Fruit fly (Drosophila melanogaster) whole organism, embryonic: Measurements from ENCODE around the gene sick.

ENCODE experiments used
- ATbp ChIP-seq: fragments of 200-800 bp; sonication (Bioruptor generic); optimal IDR thresholded peaks from 2 replicates; lab custom pipeline; 2017; ENCODE audit warnings: missing biosample characterization, mild to moderate bottlenecking, missing genetic modification characterization, missing genetic modification reagents
- Ada2b ChIP-seq: fragments of 200-800 bp; sonication (Bioruptor generic); IDR thresholded peaks from 2 replicates; pipeline ENCODE4 v1.3.6; 2022; ENCODE audit warnings: missing biosample characterization, missing genetic modification characterization
- Awh ChIP-seq: fragments of 200-800 bp; sonication (Bioruptor generic); IDR thresholded peaks from 2 replicates; pipeline ENCODE4, ENCODE4 v1.3.6; 2022; ENCODE audit warnings: missing biosample characterization, missing genetic modification characterization
- CG10959 ChIP-seq: fragments of 200-800 bp; sonication (Bioruptor generic); IDR thresholded peaks from 2 replicates; pipeline ENCODE4 v1.3.6; 2022; ENCODE audit warnings: missing biosample characterization, missing genetic modification characterization
- CG11247 ChIP-seq: fragments of 200-800 bp; sonication (Bioruptor generic); IDR thresholded peaks from 2 replicates; pipeline ENCODE4 v1.3.6; 2022; ENCODE audit warnings: missing biosample characterization, missing genetic modification characterization
- CG14441 ChIP-seq: fragments of 200-800 bp; sonication (Bioruptor generic); IDR thresholded peaks from 2 replicates; pipeline ENCODE4 v1.3.6; 2022; ENCODE audit warnings: missing biosample characterization, missing genetic modification characterization
- CG15073 ChIP-seq: fragments of 200-800 bp; sonication (Bioruptor generic); optimal IDR thresholded peaks from 2 replicates; lab custom pipeline; 2016; ENCODE audit warnings: missing biosample characterization, missing genetic modification characterization
- CG1603 ChIP-seq: fragments of 200-800 bp; sonication (Bioruptor generic); optimal IDR thresholded peaks from 2 replicates; lab custom pipeline; 2019; ENCODE audit warnings: missing biosample characterization, mild to moderate bottlenecking, missing genetic modification characterization, moderate library complexity
- CG16779 ChIP-seq: fragments of 200-800 bp; sonication (Bioruptor generic); IDR thresholded peaks from 2 replicates; pipeline ENCODE4 v1.3.6; 2022; ENCODE audit warnings: missing biosample characterization, missing genetic modification characterization
- CG2889 ChIP-seq: fragments of 200-800 bp; sonication (Bioruptor generic); IDR thresholded peaks from 3 replicates; pipeline ENCODE4 v1.3.6; 2022; ENCODE audit warnings: missing biosample characterization, missing genetic modification characterization
- CG33557 ChIP-seq: fragments of 200-800 bp; sonication (Bioruptor generic); optimal IDR thresholded peaks from 2 replicates; lab custom pipeline; 2019; ENCODE audit warnings: missing biosample characterization, mild to moderate bottlenecking, missing genetic modification characterization, moderate library complexity
- CG3726 ChIP-seq: fragments of 200-800 bp; sonication (Bioruptor generic); IDR thresholded peaks from 3 replicates; pipeline ENCODE4, ENCODE4 v1.3.6; 2022; ENCODE audit warnings: missing biosample characterization, missing genetic modification characterization
- CG4282 ChIP-seq: fragments of 200-800 bp; sonication (Bioruptor generic); optimal IDR thresholded peaks from 2 replicates; lab custom pipeline; 2016; ENCODE audit warnings: missing biosample characterization, missing genetic modification characterization
- CG4820 ChIP-seq: fragments of 200-800 bp; sonication (Bioruptor generic); optimal IDR thresholded peaks from 3 replicates; lab custom pipeline; 2016; ENCODE audit warnings: missing biosample characterization, missing genetic modification characterization
- CG6791 ChIP-seq: fragments of 200-800 bp; sonication (Bioruptor generic); IDR thresholded peaks from 3 replicates; pipeline ENCODE4 v1.3.6; 2022; ENCODE audit warnings: missing biosample characterization, missing genetic modification characterization; ENCODE audit not compliant: partially characterized antibody
- CG8089 ChIP-seq: fragments of 200-800 bp; sonication (Bioruptor generic); optimal IDR thresholded peaks from 3 replicates; lab custom pipeline; 2016; ENCODE audit warnings: missing biosample characterization, missing genetic modification characterization
- CG8281 ChIP-seq: fragments of 200-800 bp; sonication (Bioruptor generic); optimal IDR thresholded peaks from 2 replicates; lab custom pipeline; 2018; ENCODE audit warnings: missing biosample characterization, mild to moderate bottlenecking, missing genetic modification characterization, moderate library complexity
- CG8924 ChIP-seq: fragments of 200-800 bp; optimal IDR thresholded peaks from 3 replicates; lab custom pipeline; 2019; ENCODE audit warnings: missing biosample characterization, mild to moderate bottlenecking, missing genetic modification characterization, moderate library complexity
- CG9437 ChIP-seq: fragments of 200-800 bp; sonication (Bioruptor generic); optimal IDR thresholded peaks from 2 replicates; lab custom pipeline; 2018; ENCODE audit warnings: missing biosample characterization, mild to moderate bottlenecking, missing genetic modification characterization
- Drgx ChIP-seq: fragments of 200-800 bp; sonication (Bioruptor generic); IDR thresholded peaks from 2 replicates; pipeline ENCODE4 v1.3.6; 2022; ENCODE audit warnings: missing biosample characterization, missing genetic modification characterization
- Jarid2 ChIP-seq: fragments of 200-800 bp; sonication (Bioruptor generic); optimal IDR thresholded peaks from 3 replicates; lab custom pipeline; 2017; ENCODE audit warnings: mild to moderate bottlenecking, missing biosample characterization, missing genetic modification reagents, missing genetic modification characterization
- Lim3 ChIP-seq: fragments of 200-800 bp; sonication (Bioruptor generic); IDR thresholded peaks from 2 replicates; pipeline ENCODE4 v1.3.6; 2022; ENCODE audit warnings: missing biosample characterization, missing genetic modification characterization
- Opbp ChIP-seq: fragments of 200-800 bp; sonication (Bioruptor generic); IDR thresholded peaks from 3 replicates; pipeline ENCODE4 v1.3.6; 2022; ENCODE audit warnings: missing biosample characterization, missing genetic modification characterization; ENCODE audit not compliant: partially characterized antibody
- PHDP ChIP-seq: fragments of 200-800 bp; sonication (Bioruptor generic); optimal IDR thresholded peaks from 3 replicates; lab custom pipeline; 2018; ENCODE audit warnings: missing biosample characterization, mild to moderate bottlenecking, missing genetic modification characterization, moderate library complexity
- Taf1 ChIP-seq: fragments of 200-800 bp; sonication (Bioruptor generic); IDR thresholded peaks from 2 replicates; pipeline ENCODE4 v1.3.6; 2022; ENCODE audit warnings: missing biosample characterization, missing genetic modification characterization
- Tbp ChIP-seq: fragments of >200 bp; optimal IDR thresholded peaks from 2 replicates; lab custom pipeline; 2018; ENCODE audit warnings: missing biosample characterization, missing genetic modification characterization
- Xbp1 ChIP-seq: fragments of 200-800 bp; sonication (Bioruptor generic); optimal IDR thresholded peaks from 3 replicates; lab custom pipeline; 2016; ENCODE audit warnings: missing biosample characterization, mild to moderate bottlenecking, missing genetic modification characterization
- bowl ChIP-seq: fragments of 200-800 bp; sonication (Bioruptor generic); IDR thresholded peaks from 2 replicates; pipeline ENCODE4 v1.3.6; 2022; ENCODE audit warnings: missing biosample characterization, missing genetic modification characterization
- cato ChIP-seq: fragments of 200-800 bp; sonication (Bioruptor generic); optimal IDR thresholded peaks from 2 replicates; lab custom pipeline; 2016; ENCODE audit warnings: missing biosample characterization, missing genetic modification characterization, borderline replicate concordance
- croc ChIP-seq: fragments of 200-800 bp; sonication (Bioruptor generic); conservative IDR thresholded peaks from 3 replicates; pipeline ENCODE4 v1.3.6; 2022; ENCODE audit warnings: missing biosample characterization, missing genetic modification characterization
- fd96Cb ChIP-seq: fragments of 200-800 bp; sonication (Bioruptor generic); optimal IDR thresholded peaks from 2 replicates; lab custom pipeline; 2018; ENCODE audit warnings: missing biosample characterization, mild to moderate bottlenecking, missing genetic modification characterization, moderate library complexity
- gce ChIP-seq: fragments of 200-800 bp; sonication (Bioruptor generic); IDR thresholded peaks from 3 replicates; pipeline ENCODE4 v1.3.6; 2022; ENCODE audit warnings: missing biosample characterization, missing genetic modification characterization
- grn ChIP-seq: fragments of 200-800 bp; sonication (Bioruptor generic); optimal IDR thresholded peaks from 3 replicates; lab custom pipeline; 2017; ENCODE audit warnings: missing biosample characterization, missing genetic modification characterization
- gro ChIP-seq: fragments of 200-800 bp; sonication (Bioruptor generic); optimal IDR thresholded peaks from 2 replicates; lab custom pipeline; 2016; ENCODE audit warnings: missing biosample characterization, missing genetic modification characterization
- gt ChIP-seq: fragments of 200-800 bp; sonication (Bioruptor generic); IDR thresholded peaks from 2 replicates; pipeline ENCODE4 v1.3.6; 2022; ENCODE audit warnings: missing biosample characterization, missing genetic modification characterization
- nerfin-2 ChIP-seq: fragments of 200-800 bp; sonication (Bioruptor generic); IDR thresholded peaks from 2 replicates; pipeline ENCODE4 v1.3.6; 2022; ENCODE audit warnings: missing biosample characterization, missing genetic modification characterization; ENCODE audit not compliant: partially characterized antibody
- odd ChIP-seq: fragments of 200-800 bp; sonication (Bioruptor generic); optimal IDR thresholded peaks from 2 replicates; lab custom pipeline; 2017; ENCODE audit warnings: missing biosample characterization, mild to moderate bottlenecking, missing genetic modification characterization
- pho ChIP-seq: fragments of 200-800 bp; sonication (Bioruptor generic); optimal IDR thresholded peaks from 2 replicates; lab custom pipeline; 2016; ENCODE audit warnings: missing biosample characterization, missing genetic modification characterization
- psq ChIP-seq: fragments of 200-800 bp; sonication (Bioruptor generic); optimal IDR thresholded peaks from 2 replicates; lab custom pipeline; 2017; ENCODE audit warnings: missing biosample characterization, missing genetic modification characterization
- run ChIP-seq: fragments of 200-800 bp; sonication (Bioruptor generic); optimal IDR thresholded peaks from 3 replicates; lab custom pipeline; 2018; ENCODE audit warnings: missing biosample characterization, mild to moderate bottlenecking, missing genetic modification characterization
- salm ChIP-seq: fragments of 200-800 bp; sonication (Bioruptor generic); optimal IDR thresholded peaks from 2 replicates; lab custom pipeline; 2018; ENCODE audit warnings: missing biosample characterization, mild to moderate bottlenecking, missing genetic modification characterization
- sima ChIP-seq: fragments of 200-800 bp; sonication (Bioruptor generic); optimal IDR thresholded peaks from 2 replicates; lab custom pipeline; 2016; ENCODE audit warnings: missing biosample characterization, missing genetic modification characterization
- sisA ChIP-seq: fragments of 200-800 bp; sonication (Bioruptor generic); IDR thresholded peaks from 2 replicates; pipeline ENCODE4 v1.3.6; 2022; ENCODE audit warnings: missing biosample characterization, missing genetic modification characterization
- sna ChIP-seq: fragments of 200-800 bp; sonication (Bioruptor generic); IDR thresholded peaks from 2 replicates; pipeline ENCODE4 v1.3.6; 2022; ENCODE audit warnings: missing biosample characterization, missing genetic modification characterization; ENCODE audit not compliant: partially characterized antibody
- so ChIP-seq: fragments of 200-800 bp; sonication (Bioruptor generic); IDR thresholded peaks from 3 replicates; pipeline ENCODE4 v1.3.6; 2022; ENCODE audit warnings: missing biosample characterization, missing genetic modification characterization
- sr ChIP-seq: fragments of 200-800 bp; sonication (Bioruptor generic); IDR thresholded peaks from 3 replicates; pipeline ENCODE4 v1.3.6; 2022; ENCODE audit warnings: missing biosample characterization, missing genetic modification characterization
- stc ChIP-seq: fragments of 200-800 bp; sonication (Bioruptor generic); IDR thresholded peaks from 2 replicates; pipeline ENCODE4 v1.3.6; 2022; ENCODE audit warnings: missing biosample characterization, missing genetic modification characterization
- unc-4 ChIP-seq: fragments of 200-800 bp; sonication (Bioruptor generic); IDR thresholded peaks from 2 replicates; pipeline ENCODE4 v1.3.6; 2022; ENCODE audit warnings: missing biosample characterization, missing genetic modification characterization; ENCODE audit not compliant: partially characterized antibody
- unpg ChIP-seq: fragments of 200-800 bp; sonication (Bioruptor generic); optimal IDR thresholded peaks from 3 replicates; lab custom pipeline; 2018; ENCODE audit warnings: missing biosample characterization, mild to moderate bottlenecking, missing genetic modification characterization, moderate library complexity
- zen2 ChIP-seq: fragments of 200-800 bp; sonication (Bioruptor generic); IDR thresholded peaks from 3 replicates; pipeline ENCODE4 v1.3.6; 2022; ENCODE audit warnings: missing biosample characterization, missing genetic modification characterization; ENCODE audit not compliant: partially characterized antibody

Gene sick

dm6 chr2L:19865539-19866068, 69.4 kb downstream of the sick start (continued):
- no peak for TF ChIP-seq nerfin-2 (GFP tag; lab: Robert Waterston, UW)
- peak; percentile 78 for TF ChIP-seq psq (GFP tag; lab: Kevin White, UChicago)
- TF ChIP-seq CG11247 (GFP tag; lab: Robert Waterston, UW) = peak; percentile 86
- peak; percentile 88 for TF ChIP-seq Taf1 (GFP tag; lab: Robert Waterston, UW)
- TF ChIP-seq zen2 (GFP tag; lab: Robert Waterston, UW) = no peak
- TF ChIP-seq croc (GFP tag; lab: Robert Waterston, UW) = peak; percentile 78
- peak; percentile 91 for TF ChIP-seq odd (GFP tag; lab: Kevin White, UChicago)
- peak; percentile 77; the same call in 2 of the 3 replicates for TF ChIP-seq sr
- TF ChIP-seq sna (GFP tag; lab: Robert Waterston, UW) = no peak
- peak; percentile 75 for TF ChIP-seq CG15073 (GFP tag; lab: Kevin White, UChicago)
- peak; percentile 97 for TF ChIP-seq CG1603 (tag; lab: Kevin White, UChicago)
- peak; percentile 87 for TF ChIP-seq CG16779 (GFP tag; lab: Robert Waterston, UW)
- peak; percentile 93 for TF ChIP-seq Drgx (GFP tag; lab: Robert Waterston, UW)
- peak; percentile 10 for TF ChIP-seq Tbp
- TF ChIP-seq CG3726 = peak; percentile 85
- peak; percentile 97 for TF ChIP-seq bowl (GFP tag; lab: Robert Waterston, UW)
- TF ChIP-seq sima (GFP tag; lab: Kevin White, UChicago) = peak; percentile 87
- peak; percentile 73 for TF ChIP-seq grn (GFP tag; lab: Kevin White, UChicago)
- TF ChIP-seq gce (GFP tag; lab: Robert Waterston, UW) = peak; percentile 91
- peak; percentile 79 for TF ChIP-seq Lim3
- peak; percentile 96 for TF ChIP-seq CG14441 (GFP tag; lab: Robert Waterston, UW)
- peak; percentile 86 for TF ChIP-seq gt
- peak; percentile 91 for TF ChIP-seq CG4282 (GFP tag; lab: Kevin White, UChicago)
- TF ChIP-seq ATbp = peak; percentile 97
- TF ChIP-seq CG9437 (GFP tag; lab: Kevin White, UChicago) = peak; percentile 83
- TF ChIP-seq gro = peak; percentile 81
- TF ChIP-seq CG8089 = peak; percentile 93
- TF ChIP-seq CG8281 = peak; percentile 79
- TF ChIP-seq CG2889 (GFP tag; lab: Robert Waterston, UW) = peak; percentile 94
- peak; percentile 92 for TF ChIP-seq cato
- peak; percentile 94 for TF ChIP-seq pho
- TF ChIP-seq Ada2b (GFP tag; lab: Robert Waterston, UW) = peak; percentile 95
- TF ChIP-seq fd96Cb (tag; lab: Kevin White, UChicago) = peak; percentile 88
- TF ChIP-seq CG33557 (GFP tag; lab: Kevin White, UChicago) = peak; percentile 90
- TF ChIP-seq sisA (GFP tag; lab: Robert Waterston, UW) = peak; percentile 85
- peak; percentile 98 for TF ChIP-seq PHDP
- TF ChIP-seq Opbp = 0 out of 3 replicates have a peak, but pooled peaks have one; percentile 41
- TF ChIP-seq CG6791 = no peak
- peak; percentile 97 for TF ChIP-seq CG8924
- TF ChIP-seq CG10959 (GFP tag; lab: Robert Waterston, UW) = peak; percentile 73
- TF ChIP-seq so (GFP tag; lab: Robert Waterston, UW) = peak; percentile 96
- TF ChIP-seq Xbp1 = peak; percentile 96
- TF ChIP-seq Jarid2 (GFP tag; lab: Kevin White, UChicago) = peak; percentile 90
- TF ChIP-seq Awh = peak; percentile 96
- no peak for TF ChIP-seq unc-4 (GFP tag; lab: Robert Waterston, UW)
- TF ChIP-seq CG4820 (GFP tag; lab: Kevin White, UChicago) = peak; percentile 87
- TF ChIP-seq salm (tag; lab: Kevin White, UChicago) = peak; percentile 94
- peak; percentile 94 for TF ChIP-seq stc (GFP tag; lab: Robert Waterston, UW)
- peak; percentile 98 for TF ChIP-seq unpg (GFP tag; lab: Kevin White, UChicago)
- TF ChIP-seq run (tag; lab: Kevin White, UChicago) = peak; percentile 92
